Fruit fly (Drosophila melanogaster): ENCODE data around the gene Setd3.

Setd3 gene

DNA sequence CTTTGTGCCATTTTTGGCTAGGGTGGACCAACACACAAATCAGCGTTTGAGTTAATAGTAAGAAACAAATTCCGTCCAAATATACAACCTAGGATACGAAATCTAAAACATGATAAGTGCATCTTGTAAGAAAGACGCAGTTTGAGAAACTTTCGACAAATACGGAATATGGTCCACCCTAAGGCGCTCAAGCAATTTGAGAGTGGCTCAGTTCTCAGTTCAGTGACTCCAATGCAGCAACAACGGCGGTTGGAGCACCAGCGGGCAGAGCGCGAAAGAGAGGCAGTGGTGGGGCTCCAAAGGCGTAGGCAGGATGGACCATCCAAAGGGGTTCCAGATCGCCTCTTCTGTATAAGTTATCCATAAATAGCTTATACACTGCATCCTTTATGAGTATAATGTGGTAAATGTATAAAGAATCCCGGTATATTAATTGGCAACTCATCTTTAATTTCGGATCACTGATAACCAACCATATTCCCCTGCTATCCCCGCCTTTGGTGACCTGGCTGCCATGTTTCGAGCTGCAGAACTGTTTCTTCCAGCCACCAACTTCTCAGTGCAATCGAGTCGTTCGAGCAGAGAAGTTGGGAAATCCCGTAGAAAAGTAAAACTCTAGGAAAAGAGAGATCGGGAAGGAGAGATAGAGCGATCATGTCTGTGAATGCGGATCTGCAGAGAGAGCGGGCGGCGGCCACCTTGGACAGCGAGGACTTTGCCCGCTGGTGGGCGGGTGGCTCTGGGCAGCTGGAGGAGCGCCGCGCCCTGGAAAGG, 1.0 kb upstream of the Setd3 start, which contains the start of gene CG4586 (continued):
- peak; percentile 95 for TF ChIP-seq CG17328 (GFP tag; IDR thresholded peaks at IDR 0.05)
- TF ChIP-seq CG15073 (GFP tag; optimal IDR thresholded peaks at IDR 0.05) = peak; percentile 67
- TF ChIP-seq CG3995 (GFP tag; optimal IDR thresholded peaks at IDR 0.05) = peak; percentile 80
- peak; percentile 84 for TF ChIP-seq Myb (GFP tag; optimal IDR thresholded peaks at IDR 0.05)
- TF ChIP-seq Dip2 (GFP tag; IDR thresholded peaks at IDR 0.05) = no peak
- peak; percentile 91 for TF ChIP-seq Camta (GFP tag; optimal IDR thresholded peaks at IDR 0.05)
- peak; percentile 95 for TF ChIP-seq Hsf (GFP tag; optimal IDR thresholded peaks at IDR 0.05)
- TF ChIP-seq CG31441 (GFP tag; IDR thresholded peaks at IDR 0.05) = peak; percentile 96
- peak; percentile 81 for TF ChIP-seq toy (GFP tag; IDR thresholded peaks at IDR 0.05)
- TF ChIP-seq CG6791 (GFP tag; IDR thresholded peaks at IDR 0.05; ENCODE audit: partially characterized antibody) = no peak
- peak; percentile 88 for TF ChIP-seq lmd (GFP tag; IDR thresholded peaks at IDR 0.05)
- peak; percentile 83 for TF ChIP-seq CG2202 (tag; optimal IDR thresholded peaks at IDR 0.05)
- TF ChIP-seq cg (GFP tag; optimal IDR thresholded peaks at IDR 0.05) = no peak
- peak; percentile 95 for TF ChIP-seq CG11398 (GFP tag; optimal IDR thresholded peaks at IDR 0.05)
- peak in 1 of 3 experiments; percentile 47 for TF ChIP-seq Stat92E (GFP tag; optimal IDR thresholded peaks at IDR 0.05)
- peak; percentile 92 for TF ChIP-seq Nf-YA (GFP tag; IDR thresholded peaks at IDR 0.05)
- TF ChIP-seq CG10321 (GFP tag; IDR thresholded peaks at IDR 0.05) = peak; percentile 80
- peak; percentile 51; the same call in 1 of the 3 replicates for TF ChIP-seq jigr1 (GFP tag; IDR thresholded peaks at IDR 0.05)
- peak; percentile 75 for TF ChIP-seq Hmx (GFP tag; optimal IDR thresholded peaks at IDR 0.05)
- peak; percentile 84 for TF ChIP-seq CG6654 (GFP tag; optimal IDR thresholded peaks at IDR 0.05)
- TF ChIP-seq btn (GFP tag; optimal IDR thresholded peaks at IDR 0.05) = peak; percentile 96
- no peak for TF ChIP-seq zen2 (GFP tag; IDR thresholded peaks at IDR 0.05; ENCODE audit: partially characterized antibody)
- TF ChIP-seq gt (GFP tag; IDR thresholded peaks at IDR 0.05) = no peak
- TF ChIP-seq ssp (GFP tag; IDR thresholded peaks at IDR 0.05) = peak; percentile 67
- peak; percentile 98 for TF ChIP-seq CG6854 (GFP tag; optimal IDR thresholded peaks at IDR 0.05)
- peak; percentile 41 for TF ChIP-seq pfk (GFP tag; optimal IDR thresholded peaks at IDR 0.05)
- TF ChIP-seq Dp (GFP tag; optimal IDR thresholded peaks at IDR 0.05) = peak; percentile 3
- TF ChIP-seq CG32767 (GFP tag; IDR thresholded peaks at IDR 0.05) = peak; percentile 91
- peak; percentile 97 for TF ChIP-seq lbe (GFP tag; optimal IDR thresholded peaks at IDR 0.05)
- TF ChIP-seq sens (GFP tag) = peak; percentile 99
- peak; percentile 95 for TF ChIP-seq CG7987 (GFP tag; optimal IDR thresholded peaks at IDR 0.05)
- TF ChIP-seq CG12071 (GFP tag; optimal IDR thresholded peaks at IDR 0.05) = peak; percentile 99
- peak; percentile 57 for TF ChIP-seq CG15696 (tag; optimal IDR thresholded peaks at IDR 0.05)
- peak; percentile 95 for TF ChIP-seq CG10654 (GFP tag; optimal IDR thresholded peaks at IDR 0.05)
- TF ChIP-seq Hr78 (GFP tag; optimal IDR thresholded peaks at IDR 0.05) = peak in 1 of 2 experiments; percentile 72
- TF ChIP-seq dm (GFP tag; optimal IDR thresholded peaks at IDR 0.05) = peak; percentile 89
- peak; percentile 96 for TF ChIP-seq CG32532 (GFP tag; IDR thresholded peaks at IDR 0.05)
- peak; percentile 81 for TF ChIP-seq zen (tag; optimal IDR thresholded peaks at IDR 0.05)
- TF ChIP-seq Usf (GFP tag; optimal IDR thresholded peaks at IDR 0.05) = peak; percentile 75
- peak; percentile 90 for TF ChIP-seq CG9817 (tag; optimal IDR thresholded peaks at IDR 0.05)
- peak; percentile 95 for TF ChIP-seq CG8924 (tag; optimal IDR thresholded peaks at IDR 0.05)
- peak; percentile 94 for TF ChIP-seq vfl (GFP tag; optimal IDR thresholded peaks at IDR 0.05)
- TF ChIP-seq CG7357 (GFP tag; IDR thresholded peaks at IDR 0.05) = peak; percentile 81
- peak; percentile 72 for TF ChIP-seq Spps (tag; optimal IDR thresholded peaks at IDR 0.05)
- peak; percentile 86 for TF ChIP-seq CG3726 (GFP tag; IDR thresholded peaks at IDR 0.05)
- peak; percentile 98 for TF ChIP-seq ci (GFP tag; IDR thresholded peaks at IDR 0.05)
- peak; percentile 69 for TF ChIP-seq CG17186 (GFP tag; optimal IDR thresholded peaks at IDR 0.05)
- peak; percentile 78 for TF ChIP-seq CG3838 (GFP tag; optimal IDR thresholded peaks at IDR 0.05)
- peak; percentile 99 for TF ChIP-seq Ets65A (GFP tag)
- TF ChIP-seq CG34376 (GFP tag; optimal IDR thresholded peaks at IDR 0.05) = peak; percentile 97
